Worm (Caenorhabditis elegans): ENCODE measurements around the gene C32D5.10.

DNA sequence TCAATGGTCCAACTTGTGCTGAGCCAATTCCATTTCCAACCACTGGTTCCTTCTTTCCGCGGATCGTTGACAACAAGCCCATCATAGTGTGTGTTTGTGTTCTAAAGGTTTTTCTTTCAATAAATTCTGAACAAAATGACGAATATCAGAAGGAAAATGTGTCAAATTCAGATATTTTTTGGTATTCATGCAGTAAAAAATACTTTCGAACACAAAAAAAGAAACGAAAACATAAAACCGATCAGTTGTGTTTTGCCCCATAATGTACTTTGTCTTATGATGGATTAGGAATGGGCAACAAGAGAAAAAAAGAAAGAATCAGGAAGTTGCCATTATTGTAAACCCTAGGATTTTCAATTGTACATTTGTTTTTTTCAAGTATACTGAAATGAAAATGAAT, 42.6 kb downstream of the C32D5.10 start, which contains the start of gene glb-10:
- TF ChIP-seq nhr-237 (tag; optimal IDR thresholded peaks at IDR 0.05) (no peak), snpc-4 (tag; optimal IDR thresholded peaks at IDR 0.05) (no peak), elt-1 (tag; optimal IDR thresholded peaks at IDR 0.05) (no peak), fos-1 (tag; optimal IDR thresholded peaks at IDR 0.05) (no peak), elt-2 (tag; optimal IDR thresholded peaks at IDR 0.05) (no peak), nfya-1 (tag; optimal IDR thresholded peaks at IDR 0.05; ENCODE audit: insufficient read depth) (no peak), ztf-4 (tag; optimal IDR thresholded peaks at IDR 0.05) (no peak)
